Fruit fly (Drosophila melanogaster) whole organism, pupa: ENCODE data around the gene bb8.

Source experiments
- CG17806 ChIP-seq: fragments of 200-800 bp; sonication (Bioruptor generic); optimal IDR thresholded peaks from 2 replicates; lab custom pipeline; 2018; ENCODE audit warnings: missing biosample characterization, mild to moderate bottlenecking, missing genetic modification characterization, moderate library complexity
- CG8301 ChIP-seq: fragments of 200-800 bp; sonication (Bioruptor generic); optimal IDR thresholded peaks from 2 replicates; lab custom pipeline; 2018; ENCODE audit warnings: missing biosample characterization, mild to moderate bottlenecking, missing genetic modification characterization
- D1 ChIP-seq: fragments of 200-800 bp; sonication (Bioruptor generic); optimal IDR thresholded peaks from 2 replicates; lab custom pipeline; 2018; ENCODE audit warnings: missing biosample characterization, mild to moderate bottlenecking, missing genetic modification characterization, moderate library complexity
- Ets98B ChIP-seq: fragments of 200-800 bp; sonication (Bioruptor generic); IDR thresholded peaks from 2 replicates; pipeline ENCODE4 v1.3.6; 2022; ENCODE audit warnings: missing biosample characterization, missing genetic modification characterization
- Pif1A ChIP-seq: fragments of 200-800 bp; sonication (Bioruptor generic); optimal IDR thresholded peaks from 3 replicates; lab custom pipeline; 2016; ENCODE audit warnings: missing biosample characterization, missing genetic modification characterization

dm6 chr3R:23301270-23301669 lies 11.3 kb upstream of the bb8 start:
- TF ChIP-seq CG8301 (tag; lab: Kevin White, UChicago), result no peak
- TF ChIP-seq Pif1A (GFP tag; lab: Kevin White, UChicago), result no peak
- TF ChIP-seq Ets98B (GFP tag; lab: Robert Waterston, UW), result no peak
- no peak for TF ChIP-seq D1 (tag; lab: Kevin White, UChicago)
- no peak for TF ChIP-seq CG17806 (tag; lab: Kevin White, UChicago)
